Worm (Caenorhabditis elegans) whole organism, L4 larva: ENCODE data around the gene F53A2.11.
A peak's percentile ranks its signal among the peaks of the same experiment; 100 is the strongest.

ENCODE experiments used
- ZK546.5 ChIP-seq, 2 experiments: sonication (generic microtip); optimal IDR thresholded peaks; 2 replicates each; lab custom pipeline; 2017; ENCODE audit warnings: missing biosample characterization in 2 of 2, missing genetic modification characterization in 2 of 2
- fos-1 ChIP-seq: fragments of 150-350 bp; optimal IDR thresholded peaks from 2 replicates; lab custom pipeline; 2014; ENCODE audit warnings: missing biosample characterization, missing genetic modification characterization
- hmg-1.1 ChIP-seq: fragments of 200-800 bp; sonication (Bioruptor generic); IDR thresholded peaks from 2 replicates; pipeline ENCODE4 v1.3.6; 2022; ENCODE audit warnings: missing genetic modification reagents, missing genetic modification characterization, missing compliant biosample characterization
- lin-13 ChIP-seq: fragments of 150-350 bp; optimal IDR thresholded peaks from 2 replicates; lab custom pipeline; 2014; ENCODE audit warnings: missing biosample characterization, missing genetic modification reagents, missing genetic modification characterization
- nhr-10 ChIP-seq: fragments of 150-350 bp; optimal IDR thresholded peaks from 2 replicates; lab custom pipeline; 2014; ENCODE audit warnings: missing biosample characterization, missing genetic modification characterization
- nhr-237 ChIP-seq: sonication (generic microtip); optimal IDR thresholded peaks from 2 replicates; lab custom pipeline; 2017; ENCODE audit warnings: missing biosample characterization, missing genetic modification characterization
- nhr-28 ChIP-seq: fragments of 150-350 bp; optimal IDR thresholded peaks from 2 replicates; lab custom pipeline; 2014; ENCODE audit warnings: missing biosample characterization, missing genetic modification characterization
- nhr-42 ChIP-seq: fragments of 200-800 bp; sonication (Bioruptor generic); IDR thresholded peaks from 2 replicates; pipeline ENCODE4 v1.3.6; 2022; ENCODE audit warnings: missing genetic modification characterization, missing compliant biosample characterization
- snpc-4 ChIP-seq: fragments of 150-350 bp; optimal IDR thresholded peaks from 2 replicates; lab custom pipeline; 2014; ENCODE audit warnings: missing biosample characterization, missing genetic modification characterization
- spr-1 ChIP-seq: sonication (generic microtip); optimal IDR thresholded peaks from 2 replicates; lab custom pipeline; 2016; ENCODE audit warnings: mild to moderate bottlenecking, missing genetic modification characterization, missing compliant biosample characterization

DNA sequence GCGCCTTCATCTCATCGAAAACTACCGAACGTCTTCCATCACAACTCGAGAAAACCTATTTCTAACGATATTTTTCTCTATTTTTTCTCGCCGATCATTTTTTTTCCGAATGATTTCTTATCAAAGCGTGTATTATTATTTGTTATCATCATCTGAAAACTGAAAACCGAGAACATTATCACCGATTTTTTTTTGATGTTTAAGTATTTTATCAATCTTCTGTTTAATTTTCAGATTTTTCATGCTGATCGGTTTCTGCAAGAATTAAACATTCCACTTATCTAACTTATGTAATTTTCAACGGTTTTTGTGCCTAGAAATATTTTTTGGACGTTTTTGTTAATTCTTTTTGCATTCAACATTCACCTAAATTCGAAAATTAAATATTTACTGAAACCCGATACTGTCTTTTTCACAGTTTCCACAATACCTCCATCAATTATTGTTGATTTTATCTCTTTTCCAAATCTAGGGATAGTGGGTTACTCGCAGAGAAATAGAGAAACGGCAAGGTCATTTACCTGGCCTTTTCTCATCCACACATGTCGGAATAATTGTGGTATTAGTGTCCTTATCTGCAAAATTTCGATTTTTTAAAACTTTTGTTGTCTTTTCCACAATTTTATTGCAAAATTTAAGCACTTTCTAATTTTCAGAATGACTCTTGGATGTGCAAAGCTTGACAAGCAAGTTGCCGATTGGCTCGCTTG, 23.6 kb downstream of the F53A2.11 start, which contains the start of gene pgm-2:
- TF ChIP-seq nhr-28 (tag; lab: Kevin White, UChicago) (peak; percentile 6), snpc-4 (tag; lab: Kevin White, UChicago) (no peak), ZK546.5 (tag; optimal IDR thresholded peaks at IDR 0.05; lab: Kevin White, UChicago) (no peak), nhr-10 (tag; lab: Kevin White, UChicago) (no peak), fos-1 (tag; lab: Kevin White, UChicago) (no peak), nhr-42 (GFP tag; lab: Robert Waterston, UW) (no peak), nhr-237 (tag; lab: Kevin White, UChicago) (no peak), lin-13 (GFP tag; lab: Kevin White, UChicago) (no peak), hmg-1.1 (no peak), spr-1 (no peak)
